Fruit fly (Drosophila melanogaster) whole organism, wandering third instar larva: ENCODE results near the gene CG42820.

ENCODE experiments used
- Abd-B ChIP-seq: fragments of >200 bp; optimal IDR thresholded peaks from 2 replicates; lab custom pipeline; 2017; ENCODE audit warnings: missing biosample characterization, missing genetic modification characterization
- CG32264 ChIP-seq: fragments of 200-800 bp; sonication (Bioruptor generic); optimal IDR thresholded peaks from 2 replicates; lab custom pipeline; 2016; ENCODE audit warnings: missing biosample characterization, missing genetic modification characterization
- CG9705 ChIP-seq: fragments of 200-800 bp; sonication (Bioruptor generic); optimal IDR thresholded peaks from 2 replicates; lab custom pipeline; 2018; ENCODE audit warnings: missing biosample characterization, mild to moderate bottlenecking, missing genetic modification characterization
- CrebA ChIP-seq: fragments of 200-800 bp; sonication (Bioruptor generic); optimal IDR thresholded peaks from 2 replicates; lab custom pipeline; 2016; ENCODE audit warnings: missing biosample characterization, mild to moderate bottlenecking, missing genetic modification characterization, borderline replicate concordance
- Dfd ChIP-seq: fragments of >200 bp; optimal IDR thresholded peaks from 2 replicates; lab custom pipeline; 2017; ENCODE audit warnings: missing biosample characterization, missing genetic modification characterization
- Dif ChIP-seq: fragments of 200-275, 200-300 bp; sonication (Bioruptor generic); optimal IDR thresholded peaks from 2 replicates; lab custom pipeline; 2018; ENCODE audit warnings: missing biosample characterization, missing genetic modification characterization; ENCODE audit not compliant: partially characterized antibody
- GATAd ChIP-seq: sonication (Bioruptor generic); optimal IDR thresholded peaks from 2 replicates; lab custom pipeline; 2016; ENCODE audit warnings: missing biosample characterization, missing genetic modification characterization
- HLH106 ChIP-seq: fragments of 200-800 bp; optimal IDR thresholded peaks from 3 replicates; lab custom pipeline; 2019; ENCODE audit warnings: missing biosample characterization, mild to moderate bottlenecking, missing genetic modification characterization, moderate library complexity
- Hnf4 ChIP-seq: fragments of 200-800 bp; sonication (Bioruptor generic); optimal IDR thresholded peaks from 2 replicates; lab custom pipeline; 2016; ENCODE audit warnings: missing biosample characterization, mild to moderate bottlenecking, missing genetic modification characterization
- Hr78 ChIP-seq: fragments of >200 bp; optimal IDR thresholded peaks from 2 replicates; lab custom pipeline; 2017; ENCODE audit warnings: missing biosample characterization, missing genetic modification characterization
- Hr83 ChIP-seq: fragments of 200-300 bp; sonication (Bioruptor generic); optimal IDR thresholded peaks from 2 replicates; lab custom pipeline; 2016; ENCODE audit warnings: missing biosample characterization, mild to moderate bottlenecking, missing genetic modification characterization, moderate library complexity; ENCODE audit not compliant: poor library complexity, severe bottlenecking
- Jra ChIP-seq: sonication (Bioruptor generic); optimal IDR thresholded peaks from 2 replicates; lab custom pipeline; 2016; ENCODE audit warnings: missing biosample characterization, missing genetic modification characterization
- Mio ChIP-seq: sonication (Bioruptor generic); optimal IDR thresholded peaks from 2 replicates; lab custom pipeline; 2016; ENCODE audit warnings: missing biosample characterization, missing genetic modification characterization
- Myc ChIP-seq: fragments of >200 bp; optimal IDR thresholded peaks from 2 replicates; lab custom pipeline; 2017
- N ChIP-seq: fragments of >200 bp; optimal IDR thresholded peaks from 2 replicates; lab custom pipeline; 2018; ENCODE audit warnings: missing biosample characterization, missing external identifiers, missing genetic modification characterization
- OdsH ChIP-seq: fragments of 200-800 bp; sonication (Bioruptor generic); optimal IDR thresholded peaks from 2 replicates; lab custom pipeline; 2016; ENCODE audit warnings: missing biosample characterization, mild to moderate bottlenecking, missing genetic modification characterization
- Rel ChIP-seq, 2 experiments: fragments of 200-800 bp; sonication (Bioruptor generic) in 1 of 2; optimal IDR thresholded peaks; 2 replicates in 1 of 2; 3 replicates in 1 of 2; lab custom pipeline; 2016 to 2019; ENCODE audit warnings: mild to moderate bottlenecking in 2 of 2, missing biosample characterization in 2 of 2, missing genetic modification characterization in 2 of 2, moderate library complexity in 1 of 2
- Sp1 ChIP-seq: fragments of 200-800 bp; sonication (Bioruptor generic); optimal IDR thresholded peaks from 3 replicates; lab custom pipeline; 2019; ENCODE audit warnings: missing biosample characterization, mild to moderate bottlenecking, missing genetic modification characterization, moderate library complexity
- Vsx2 ChIP-seq: fragments of 200-300, 225-300 bp; sonication (Bioruptor generic); optimal IDR thresholded peaks from 2 replicates; lab custom pipeline; 2018; ENCODE audit warnings: missing biosample characterization, missing genetic modification characterization; ENCODE audit not compliant: partially characterized antibody
- br ChIP-seq: fragments of 200-800 bp; sonication (Bioruptor generic); optimal IDR thresholded peaks from 2 replicates; lab custom pipeline; 2016; ENCODE audit warnings: missing biosample characterization, missing genetic modification characterization
- brk ChIP-seq: fragments of 200-800 bp; sonication (Bioruptor generic); optimal IDR thresholded peaks from 2 replicates; lab custom pipeline; 2016; ENCODE audit warnings: missing biosample characterization, mild to moderate bottlenecking, missing genetic modification characterization
- dl ChIP-seq, 2 experiments: fragments of 175-275, 200-275 bp in 1 of 2; fragments of 200-275 bp in 1 of 2; sonication (Bioruptor generic); optimal IDR thresholded peaks; lab custom pipeline; 2018; ENCODE audit warnings: mild to moderate bottlenecking in 2 of 2, missing biosample characterization in 2 of 2, missing genetic modification characterization in 2 of 2, moderate library complexity in 2 of 2; ENCODE audit not compliant: partially characterized antibody in 2 of 2, insufficient read depth in 1 of 2
- dmrt93B ChIP-seq: fragments of 200-800 bp; sonication (Bioruptor generic); optimal IDR thresholded peaks from 2 replicates; lab custom pipeline; 2018; ENCODE audit warnings: missing biosample characterization, mild to moderate bottlenecking, missing genetic modification characterization
- dsf ChIP-seq: sonication (Bioruptor generic); optimal IDR thresholded peaks from 2 replicates; lab custom pipeline; 2016; ENCODE audit warnings: missing biosample characterization, missing genetic modification characterization, borderline replicate concordance
- ey ChIP-seq: fragments of 200-800 bp; sonication (Bioruptor generic); optimal IDR thresholded peaks from 2 replicates; lab custom pipeline; 2016; ENCODE audit warnings: missing biosample characterization, missing genetic modification characterization
- foxo ChIP-seq, 2 experiments: fragments of 200-800 bp; sonication (Bioruptor generic); optimal IDR thresholded peaks; 2 replicates in 1 of 2; 3 replicates in 1 of 2; lab custom pipeline; 2016 to 2017; ENCODE audit warnings: missing biosample characterization in 2 of 2, missing genetic modification characterization in 2 of 2
- fru ChIP-seq: fragments of 200-800 bp; sonication (Bioruptor generic); optimal IDR thresholded peaks from 3 replicates; lab custom pipeline; 2016; ENCODE audit warnings: missing biosample characterization, mild to moderate bottlenecking, missing genetic modification characterization
- h ChIP-seq: fragments of 200-800 bp; sonication (Bioruptor generic); optimal IDR thresholded peaks from 3 replicates; lab custom pipeline; 2016; ENCODE audit warnings: missing biosample characterization, mild to moderate bottlenecking, missing genetic modification characterization
- jim ChIP-seq: fragments of 175-275, 200-325 bp; sonication (Bioruptor generic); optimal IDR thresholded peaks from 2 replicates; lab custom pipeline; 2016; ENCODE audit warnings: missing biosample characterization, mild to moderate bottlenecking, missing genetic modification characterization
- lola ChIP-seq: fragments of >200 bp; optimal IDR thresholded peaks from 2 replicates; lab custom pipeline; 2017; ENCODE audit warnings: missing biosample characterization, missing genetic modification characterization
- pan ChIP-seq: fragments of >200 bp; optimal IDR thresholded peaks from 2 replicates; lab custom pipeline; 2017
- psq ChIP-seq: fragments of 200-800 bp; sonication (Bioruptor generic); optimal IDR thresholded peaks from 3 replicates; lab custom pipeline; 2017; ENCODE audit warnings: missing biosample characterization, mild to moderate bottlenecking, missing genetic modification characterization, moderate library complexity
- rgr ChIP-seq: fragments of 200-800 bp; sonication (Bioruptor generic); optimal IDR thresholded peaks from 3 replicates; lab custom pipeline; 2016; ENCODE audit warnings: missing biosample characterization, mild to moderate bottlenecking, missing genetic modification characterization
- sage ChIP-seq: fragments of 200-800 bp; sonication (Bioruptor generic); optimal IDR thresholded peaks from 2 replicates; lab custom pipeline; 2016; ENCODE audit warnings: missing biosample characterization, mild to moderate bottlenecking, missing genetic modification characterization
- sv ChIP-seq: fragments of 200-800 bp; sonication (Bioruptor generic); optimal IDR thresholded peaks from 3 replicates; lab custom pipeline; 2016; ENCODE audit warnings: missing biosample characterization, missing genetic modification characterization
- tai ChIP-seq: sonication (Bioruptor generic); optimal IDR thresholded peaks from 2 replicates; lab custom pipeline; 2016; ENCODE audit warnings: missing biosample characterization, missing genetic modification characterization
- usp ChIP-seq: fragments of >200 bp; optimal IDR thresholded peaks from 2 replicates; lab custom pipeline; 2017; ENCODE audit warnings: missing biosample characterization, missing genetic modification characterization
- woc ChIP-seq: sonication (Bioruptor generic); optimal IDR thresholded peaks from 2 replicates; lab custom pipeline; 2016; ENCODE audit warnings: missing biosample characterization, mild to moderate bottlenecking, missing genetic modification characterization

The CG42820 gene

dm6 chr2L:8384108-8384601 lies 8.0 kb downstream of the CG42820 start, which contains the start of the genes Dad1 and CG13384:
Gene Dad1, minus strand, starts transcription at chr2L:8384137.
Gene CG13384, plus strand, starts transcription at chr2L:8384455.
- TF ChIP-seq Mio (GFP tag; lab: Kevin White, UChicago): peak; percentile 42
- no peak for TF ChIP-seq lola (GFP tag; lab: Kevin White, UChicago)
- peak; percentile 94 for TF ChIP-seq h
- TF ChIP-seq dsf (GFP tag; lab: Kevin White, UChicago): peak; percentile 82
- peak; percentile 84 for TF ChIP-seq Jra (GFP tag; lab: Kevin White, UChicago)
- TF ChIP-seq N (GFP tag; lab: Kevin White, UChicago): no peak
- TF ChIP-seq Sp1 (GFP tag; lab: Kevin White, UChicago): peak; percentile 96
- no peak for TF ChIP-seq jim (GFP tag; lab: Kevin White, UChicago)
- peak; percentile 82 for TF ChIP-seq ey (GFP tag; lab: Kevin White, UChicago)
- TF ChIP-seq Dfd: no peak
- TF ChIP-seq sv (GFP tag; lab: Kevin White, UChicago): peak; percentile 88
- TF ChIP-seq br (GFP tag; lab: Kevin White, UChicago): peak; percentile 82
- TF ChIP-seq Rel (GFP tag; optimal IDR thresholded peaks at IDR 0.05; lab: Kevin White, UChicago): peak; percentile 70
- peak; percentile 85 for TF ChIP-seq Rel (tag; optimal IDR thresholded peaks at IDR 0.05; lab: Kevin White, UChicago)
- peak; percentile 92 for TF ChIP-seq fru (GFP tag; lab: Kevin White, UChicago)
- TF ChIP-seq dl (GFP tag; optimal IDR thresholded peaks at IDR 0.05; lab: Kevin White, UChicago; ENCODE audit: insufficient read depth in 1 of 2, partially characterized antibody in 2 of 2): no peak
- TF ChIP-seq Myc (lab: Kevin White, UChicago): no peak
- peak; percentile 90 for TF ChIP-seq dmrt93B (GFP tag; lab: Kevin White, UChicago)
- TF ChIP-seq OdsH (GFP tag; lab: Kevin White, UChicago): peak; percentile 94
- TF ChIP-seq sage (GFP tag; lab: Kevin White, UChicago): peak; percentile 83
- peak; percentile 85 for TF ChIP-seq Hnf4 (GFP tag; lab: Kevin White, UChicago)
- TF ChIP-seq Vsx2 (GFP tag; lab: Kevin White, UChicago): no peak
- no peak for TF ChIP-seq Hr78 (GFP tag; lab: Kevin White, UChicago)
- TF ChIP-seq Hr83 (GFP tag; lab: Kevin White, UChicago): peak; percentile 28
- peak in 1 of 2 experiments; percentile 95 for TF ChIP-seq foxo (GFP tag; optimal IDR thresholded peaks at IDR 0.05; lab: Kevin White, UChicago)
- TF ChIP-seq CG9705 (GFP tag; lab: Kevin White, UChicago): peak; percentile 90
- TF ChIP-seq pan: no peak
- TF ChIP-seq woc (GFP tag; lab: Kevin White, UChicago): peak; percentile 92
- TF ChIP-seq CG32264: peak; percentile 32
- peak; percentile 93 for TF ChIP-seq psq (GFP tag; lab: Kevin White, UChicago)
- peak; percentile 93 for TF ChIP-seq rgr (GFP tag; lab: Kevin White, UChicago)
- no peak for TF ChIP-seq Abd-B
- peak; percentile 65 for TF ChIP-seq GATAd (GFP tag; lab: Kevin White, UChicago)
- TF ChIP-seq Dif (GFP tag; lab: Kevin White, UChicago): no peak
- peak; percentile 90 for TF ChIP-seq tai (GFP tag; lab: Kevin White, UChicago)
- peak; percentile 94 for TF ChIP-seq brk
- no peak for TF ChIP-seq CrebA (GFP tag; lab: Kevin White, UChicago)
- no peak for TF ChIP-seq usp
- peak; percentile 97 for TF ChIP-seq HLH106 (tag; lab: Kevin White, UChicago)
- TF ChIP-seq, all 38 proteins: peak for 25

dm6 chr2L:8382646-8383045 lies 9.6 kb downstream of the CG42820 start, which contains the start of the genes CG13392 and Rcd4:
Gene CG13392, minus strand, starts transcription at chr2L:8382807.
Gene Rcd4, plus strand, starts transcription at chr2L:8382861.
- TF ChIP-seq dsf (GFP tag; lab: Kevin White, UChicago): peak; percentile 30
- peak; percentile 45 for TF ChIP-seq woc (GFP tag; lab: Kevin White, UChicago)
- TF ChIP-seq Myc (lab: Kevin White, UChicago): peak; percentile 46
- TF ChIP-seq Hnf4 (GFP tag; lab: Kevin White, UChicago): peak; percentile 92
- TF ChIP-seq Dif (GFP tag; lab: Kevin White, UChicago): no peak
- TF ChIP-seq Vsx2 (GFP tag; lab: Kevin White, UChicago): no peak
- TF ChIP-seq ey (GFP tag; lab: Kevin White, UChicago): peak; percentile 73
- TF ChIP-seq lola (GFP tag; lab: Kevin White, UChicago): no peak
- TF ChIP-seq dmrt93B (GFP tag; lab: Kevin White, UChicago): peak; percentile 26
- TF ChIP-seq Abd-B: no peak
- no peak for TF ChIP-seq Dfd
- TF ChIP-seq sage (GFP tag; lab: Kevin White, UChicago): peak; percentile 46
- TF ChIP-seq sv (GFP tag; lab: Kevin White, UChicago): peak; percentile 71
- no peak for TF ChIP-seq GATAd (GFP tag; lab: Kevin White, UChicago)
- no peak for TF ChIP-seq usp
- TF ChIP-seq Hr83 (GFP tag; lab: Kevin White, UChicago): peak; percentile 94
- TF ChIP-seq CrebA (GFP tag; lab: Kevin White, UChicago): no peak
- no peak for TF ChIP-seq Rel (GFP tag; optimal IDR thresholded peaks at IDR 0.05; lab: Kevin White, UChicago)
- peak; percentile 76 for TF ChIP-seq Rel (tag; optimal IDR thresholded peaks at IDR 0.05; lab: Kevin White, UChicago)
- no peak for TF ChIP-seq Hr78 (GFP tag; lab: Kevin White, UChicago)
- TF ChIP-seq jim (GFP tag; lab: Kevin White, UChicago): peak; percentile 36
- TF ChIP-seq HLH106 (tag; lab: Kevin White, UChicago): peak; percentile 68
- TF ChIP-seq fru (GFP tag; lab: Kevin White, UChicago): peak; percentile 90
- TF ChIP-seq N (GFP tag; lab: Kevin White, UChicago): no peak
- TF ChIP-seq psq (GFP tag; lab: Kevin White, UChicago): peak; percentile 70
- peak; percentile 87 for TF ChIP-seq h
- TF ChIP-seq br (GFP tag; lab: Kevin White, UChicago): peak; percentile 85
- TF ChIP-seq OdsH (GFP tag; lab: Kevin White, UChicago): peak; percentile 74
- TF ChIP-seq CG32264: peak; percentile 49
- no peak for TF ChIP-seq tai (GFP tag; lab: Kevin White, UChicago)
- TF ChIP-seq Sp1 (GFP tag; lab: Kevin White, UChicago): peak; percentile 64
- no peak for TF ChIP-seq pan
- TF ChIP-seq Mio (GFP tag; lab: Kevin White, UChicago): peak; percentile 23
- peak; percentile 24 to 88 for TF ChIP-seq foxo (GFP tag; optimal IDR thresholded peaks at IDR 0.05; lab: Kevin White, UChicago)
- TF ChIP-seq rgr (GFP tag; lab: Kevin White, UChicago): peak; percentile 90
- peak; percentile 84 for TF ChIP-seq brk
- peak; percentile 37 for TF ChIP-seq CG9705 (GFP tag; lab: Kevin White, UChicago)
- TF ChIP-seq Jra (GFP tag; lab: Kevin White, UChicago): peak; percentile 83
- TF ChIP-seq dl (GFP tag; optimal IDR thresholded peaks at IDR 0.05; lab: Kevin White, UChicago; ENCODE audit: insufficient read depth in 1 of 2, partially characterized antibody in 2 of 2): no peak
- TF ChIP-seq, all 38 proteins: peak for 25
